Fruit fly (Drosophila melanogaster) S2 (cell line): ENCODE measurements around the gene eEF1alpha2.

Experiments
- CG8478 ChIP-seq: fragments of >200 bp; optimal IDR thresholded peaks from 2 replicates; lab custom pipeline; 2018
- CTCF ChIP-seq, 2 experiments: fragments of >200 bp; optimal IDR thresholded peaks; 2 replicates each; lab custom pipeline; 2018

DNA sequence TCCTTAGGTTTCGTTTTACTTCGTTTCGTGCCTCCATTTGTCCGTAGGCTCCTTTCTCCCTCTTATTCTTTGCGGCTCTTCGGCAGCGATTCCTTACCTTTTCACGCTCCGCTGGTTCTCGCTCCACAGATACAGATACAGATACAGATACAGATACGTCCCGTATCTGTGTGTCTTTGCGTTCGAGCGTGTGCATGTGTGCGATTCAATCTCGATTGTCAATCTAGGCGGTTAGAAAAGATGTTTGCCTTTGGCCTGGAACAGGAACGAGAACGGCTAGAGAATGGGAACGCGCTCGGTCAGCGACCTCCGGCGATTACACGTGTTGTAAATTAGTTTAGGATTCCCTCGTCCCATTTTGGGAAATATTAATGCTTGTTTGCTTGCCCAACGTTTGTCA lies 47.8 kb upstream of the eEF1alpha2 start:
- TF ChIP-seq CTCF (optimal IDR thresholded peaks at IDR 0.05; lab: Kevin White, UChicago) = no peak
- no peak for TF ChIP-seq CG8478 (lab: Kevin White, UChicago)
